Fruit fly (Drosophila melanogaster) whole organism, adult: ENCODE measurements around the gene Arpc3B.

Experiments
- CG11617 ChIP-seq: fragments of 200-800 bp; sonication (Bioruptor generic); optimal IDR thresholded peaks from 2 replicates; lab custom pipeline; 2017; ENCODE audit warnings: mild to moderate bottlenecking, missing biosample characterization, missing genetic modification reagents, missing genetic modification characterization
- CG14711 ChIP-seq: fragments of 200-800 bp; sonication (Bioruptor generic); optimal IDR thresholded peaks from 2 replicates; lab custom pipeline; 2018; ENCODE audit warnings: missing biosample characterization, mild to moderate bottlenecking, missing genetic modification characterization, moderate library complexity
- CG1620 ChIP-seq: fragments of 200-800 bp; sonication (Bioruptor generic); optimal IDR thresholded peaks from 2 replicates; lab custom pipeline; 2016; ENCODE audit warnings: missing biosample characterization, missing genetic modification characterization
- CG33017 ChIP-seq: fragments of 200-800 bp; sonication (Bioruptor generic); optimal IDR thresholded peaks from 2 replicates; lab custom pipeline; 2018; ENCODE audit warnings: missing biosample characterization, mild to moderate bottlenecking, missing genetic modification characterization, moderate library complexity
- CG7045 ChIP-seq: fragments of 200-800 bp; sonication (Bioruptor generic); optimal IDR thresholded peaks from 2 replicates; lab custom pipeline; 2017; ENCODE audit warnings: missing biosample characterization, mild to moderate bottlenecking, missing genetic modification characterization
- Clk ChIP-seq: fragments of 200-800 bp; sonication (Bioruptor generic); optimal IDR thresholded peaks from 2 replicates; lab custom pipeline; 2017; ENCODE audit warnings: missing biosample characterization, missing genetic modification characterization
- Crg-1 ChIP-seq: fragments of 200-800 bp; sonication (Bioruptor generic); optimal IDR thresholded peaks from 2 replicates; lab custom pipeline; 2016; ENCODE audit warnings: missing biosample characterization, missing genetic modification characterization
- cic ChIP-seq: fragments of 200-800 bp; sonication (Bioruptor generic); optimal IDR thresholded peaks from 2 replicates; lab custom pipeline; 2017; ENCODE audit warnings: missing biosample characterization, mild to moderate bottlenecking, missing genetic modification characterization, moderate library complexity
- kay ChIP-seq: fragments of 200-800 bp; sonication (Bioruptor generic); peaks from one replicate; lab custom pipeline; 2016; ENCODE audit warnings: missing biosample characterization, missing genetic modification characterization, borderline replicate concordance
- pad ChIP-seq: fragments of 200-800 bp; sonication (Bioruptor generic); optimal IDR thresholded peaks from 3 replicates; lab custom pipeline; 2017; ENCODE audit warnings: missing biosample characterization, missing genetic modification characterization, mild to moderate bottlenecking, moderate library complexity, missing genetic modification reagents

DNA sequence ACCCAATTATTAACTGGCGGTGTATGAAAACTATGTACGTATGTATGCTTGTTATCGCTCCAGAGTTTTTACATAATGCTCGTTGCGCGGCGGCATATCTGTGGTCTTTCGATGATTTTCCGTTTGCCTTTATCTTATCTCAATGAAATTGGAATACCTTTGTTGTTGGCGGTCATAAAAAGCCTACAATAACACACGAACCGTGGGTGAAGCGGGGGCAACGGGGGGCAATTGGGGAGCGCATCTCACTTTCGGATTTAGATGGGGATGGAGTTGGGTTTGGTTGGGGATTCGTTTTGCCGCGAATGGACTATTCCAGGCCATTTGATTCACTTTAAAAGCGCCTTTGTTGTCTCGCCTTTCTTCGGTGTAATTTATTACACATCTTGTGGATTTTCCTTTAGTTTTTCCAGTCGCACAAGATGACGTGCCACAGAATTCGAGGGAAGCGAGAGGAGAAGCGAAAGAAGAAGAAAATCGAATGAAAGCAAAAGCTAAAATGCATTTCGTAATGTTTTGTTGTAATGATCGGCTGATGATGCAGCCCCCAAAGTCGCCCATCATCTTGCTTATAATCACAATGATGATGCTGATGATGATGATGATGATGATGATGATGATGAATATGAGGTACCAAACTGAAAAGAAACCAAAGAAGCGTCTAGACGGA is 16.9 kb upstream of the Arpc3B start:
- no peak for TF ChIP-seq CG11617 (GFP tag; lab: Kevin White, UChicago)
- TF ChIP-seq Clk, result no peak
- TF ChIP-seq cic (GFP tag; lab: Kevin White, UChicago), result no peak
- TF ChIP-seq pad (GFP tag; lab: Kevin White, UChicago), result no peak
- TF ChIP-seq CG1620 (GFP tag; lab: Kevin White, UChicago), result no peak
- no peak for TF ChIP-seq CG33017 (tag; lab: Kevin White, UChicago)
- TF ChIP-seq kay, result no peak
- TF ChIP-seq CG14711, result no peak
- TF ChIP-seq CG7045 (GFP tag; lab: Kevin White, UChicago), result no peak
- no peak for TF ChIP-seq Crg-1 (GFP tag; lab: Kevin White, UChicago)
